Fruit fly (Drosophila melanogaster) Kc167 (cell line): ENCODE data around the gene CG44004.

Experiments
- Myc ChIP-seq: fragments of >200 bp; optimal IDR thresholded peaks from 2 replicates; lab custom pipeline; 2017; ENCODE audit warnings: missing external identifiers
- Sin3A ChIP-seq: fragments of >200 bp; optimal IDR thresholded peaks from 2 replicates; lab custom pipeline; 2018; ENCODE audit warnings: missing external identifiers
- h ChIP-seq: fragments of >200 bp; optimal IDR thresholded peaks from 3 replicates; lab custom pipeline; 2018; ENCODE audit warnings: missing external identifiers
- insv ChIP-seq: fragments of >200 bp; optimal IDR thresholded peaks from 3 replicates; lab custom pipeline; 2018; ENCODE audit warnings: missing external identifiers
- ttk ChIP-seq: sonication (Bioruptor generic); optimal IDR thresholded peaks from 2 replicates; lab custom pipeline; 2017; ENCODE audit warnings: missing external identifiers

dm6 chr3L:18088027-18088426 lies 14.4 kb upstream of the CG44004 start:
- TF ChIP-seq insv (lab: Kevin White, UChicago) (no peak), h (no peak), Sin3A (lab: Kevin White, UChicago) (no peak), Myc (lab: Kevin White, UChicago) (no peak), ttk (lab: Kevin White, UChicago) (no peak)
